Fruit fly (Drosophila melanogaster) whole organism, embryonic: ENCODE data around the gene CG8369.

Source experiments
- Blimp-1 ChIP-seq: fragments of 200-800 bp; sonication (Bioruptor generic); optimal IDR thresholded peaks from 3 replicates; lab custom pipeline; 2018; ENCODE audit warnings: missing biosample characterization, missing genetic modification characterization, mild to moderate bottlenecking, moderate library complexity, missing genetic modification reagents
- C15 ChIP-seq: fragments of 200-800 bp; sonication (Bioruptor generic); IDR thresholded peaks from 3 replicates; pipeline ENCODE4 v1.3.6; 2022; ENCODE audit warnings: missing biosample characterization, missing genetic modification characterization
- CG10147 ChIP-seq: fragments of 200-800 bp; sonication (Bioruptor generic); optimal IDR thresholded peaks from 2 replicates; lab custom pipeline; 2019; ENCODE audit warnings: missing biosample characterization, mild to moderate bottlenecking, missing genetic modification characterization, moderate library complexity
- CG10565 ChIP-seq: fragments of 200-800 bp; sonication (Bioruptor generic); optimal IDR thresholded peaks from 3 replicates; lab custom pipeline; 2016; ENCODE audit warnings: missing biosample characterization, mild to moderate bottlenecking, missing genetic modification characterization
- CG11085 ChIP-seq: fragments of 200-800 bp; sonication (Bioruptor generic); IDR thresholded peaks from 2 replicates; pipeline ENCODE4 v1.3.6; 2022; ENCODE audit warnings: missing biosample characterization, missing genetic modification characterization
- CG11695 ChIP-seq: fragments of 200-800 bp; sonication (Bioruptor generic); IDR thresholded peaks from 3 replicates; pipeline ENCODE4 v1.3.6; 2022; ENCODE audit warnings: missing biosample characterization, missing genetic modification characterization
- CG12155 ChIP-seq: fragments of 200-800 bp; sonication (Bioruptor generic); optimal IDR thresholded peaks from 3 replicates; lab custom pipeline; 2016; ENCODE audit warnings: missing biosample characterization, missing genetic modification characterization
- CG12219 ChIP-seq: fragments of 200-800 bp; sonication (Bioruptor generic); optimal IDR thresholded peaks from 3 replicates; lab custom pipeline; 2018; ENCODE audit warnings: missing biosample characterization, mild to moderate bottlenecking, missing genetic modification characterization
- CG12391 ChIP-seq: fragments of 200-800 bp; sonication (Bioruptor generic); optimal IDR thresholded peaks from 3 replicates; lab custom pipeline; 2018; ENCODE audit warnings: missing biosample characterization, mild to moderate bottlenecking, missing genetic modification characterization, moderate library complexity
- CG12769 ChIP-seq: fragments of 200-800 bp; sonication (Bioruptor generic); optimal IDR thresholded peaks from 2 replicates; lab custom pipeline; 2019; ENCODE audit warnings: missing biosample characterization, mild to moderate bottlenecking, missing genetic modification characterization, moderate library complexity
- CG16815 ChIP-seq: fragments of 200-800 bp; sonication (Bioruptor generic); optimal IDR thresholded peaks from 3 replicates; lab custom pipeline; 2017; ENCODE audit warnings: missing biosample characterization, mild to moderate bottlenecking, missing genetic modification characterization
- CG16863 ChIP-seq: fragments of 200-800 bp; sonication (Bioruptor generic); optimal IDR thresholded peaks from 3 replicates; lab custom pipeline; 2016; ENCODE audit warnings: missing biosample characterization, missing genetic modification characterization
- CG17612 ChIP-seq: fragments of 200-800 bp; sonication (Bioruptor generic); IDR thresholded peaks from 2 replicates; pipeline ENCODE4 v1.3.6; 2022; ENCODE audit warnings: missing biosample characterization, missing genetic modification characterization
- CG2120 ChIP-seq: fragments of 200-800 bp; sonication (Bioruptor generic); optimal IDR thresholded peaks from 3 replicates; lab custom pipeline; 2016; ENCODE audit warnings: missing biosample characterization, missing genetic modification characterization
- CG2129 ChIP-seq: fragments of 200-800 bp; sonication (Bioruptor generic); IDR thresholded peaks from 2 replicates; pipeline ENCODE4 v1.3.6; 2022; ENCODE audit warnings: missing biosample characterization, missing genetic modification characterization; ENCODE audit not compliant: partially characterized antibody
- CG31365 ChIP-seq: fragments of 200-800 bp; sonication (Bioruptor generic); optimal IDR thresholded peaks from 2 replicates; lab custom pipeline; 2018; ENCODE audit warnings: missing biosample characterization, mild to moderate bottlenecking, missing genetic modification characterization
- CG3163 ChIP-seq: fragments of 200-800 bp; sonication (Bioruptor generic); optimal IDR thresholded peaks from 3 replicates; lab custom pipeline; 2016; ENCODE audit warnings: missing biosample characterization, missing genetic modification characterization
- CG7357 ChIP-seq: fragments of 200-800 bp; sonication (Bioruptor generic); IDR thresholded peaks from 3 replicates; pipeline ENCODE4 v1.3.6; 2022; ENCODE audit warnings: missing biosample characterization, missing genetic modification characterization
- CkIIα-i1 ChIP-seq: fragments of 200-800 bp; sonication (Bioruptor generic); IDR thresholded peaks from 2 replicates; pipeline ENCODE4 v1.3.6; 2022; ENCODE audit warnings: missing biosample characterization, missing genetic modification characterization
- Dek ChIP-seq: fragments of 200-800 bp; sonication (Bioruptor generic); optimal IDR thresholded peaks from 3 replicates; lab custom pipeline; 2019; ENCODE audit warnings: missing biosample characterization, mild to moderate bottlenecking, missing genetic modification characterization, moderate library complexity
- Dfd ChIP-seq, 2 experiments: fragments of >200 bp; optimal IDR thresholded peaks; 2 replicates each; lab custom pipeline; 2017; ENCODE audit warnings: missing biosample characterization in 2 of 2, missing genetic modification characterization in 2 of 2
- Dip3 ChIP-seq: fragments of 200-800 bp; sonication (Bioruptor generic); optimal IDR thresholded peaks from 3 replicates; lab custom pipeline; 2016; ENCODE audit warnings: missing biosample characterization, missing genetic modification characterization
- Drgx ChIP-seq: fragments of 200-800 bp; sonication (Bioruptor generic); IDR thresholded peaks from 2 replicates; pipeline ENCODE4 v1.3.6; 2022; ENCODE audit warnings: missing biosample characterization, missing genetic modification characterization
- E2f2 ChIP-seq: fragments of 200-800 bp; sonication (Bioruptor generic); IDR thresholded peaks from 2 replicates; pipeline ENCODE4 v1.3.6; 2022; ENCODE audit warnings: missing biosample characterization, missing genetic modification characterization
- MESR4 ChIP-seq: fragments of 200-800 bp; sonication (Bioruptor generic); optimal IDR thresholded peaks from 2 replicates; lab custom pipeline; 2018; ENCODE audit warnings: missing biosample characterization, mild to moderate bottlenecking, missing genetic modification characterization, moderate library complexity
- Max ChIP-seq: fragments of 200-800 bp; sonication (Bioruptor generic); optimal IDR thresholded peaks from 2 replicates; lab custom pipeline; 2016; ENCODE audit warnings: missing biosample characterization, mild to moderate bottlenecking, missing genetic modification characterization
- Med ChIP-seq: fragments of 200-800 bp; sonication (Bioruptor generic); peaks from one replicate; lab custom pipeline; 2016; ENCODE audit warnings: missing biosample characterization, missing genetic modification characterization, mild to moderate bottlenecking, inconsistent platforms, moderate library complexity
- NC2α ChIP-seq: fragments of 200-800 bp; sonication (Bioruptor generic); optimal IDR thresholded peaks from 2 replicates; lab custom pipeline; 2016; ENCODE audit warnings: missing biosample characterization, missing genetic modification characterization
- Nf-YB ChIP-seq: fragments of 200-800 bp; sonication (Bioruptor generic); optimal IDR thresholded peaks from 3 replicates; lab custom pipeline; 2019; ENCODE audit warnings: missing biosample characterization, mild to moderate bottlenecking, missing genetic modification characterization, moderate library complexity
- Nf-YC ChIP-seq: fragments of 200-800 bp; optimal IDR thresholded peaks from 3 replicates; lab custom pipeline; 2019; ENCODE audit warnings: missing biosample characterization, mild to moderate bottlenecking, missing genetic modification characterization, moderate library complexity
- Poxn ChIP-seq: fragments of 200-800 bp; sonication (Bioruptor generic); IDR thresholded peaks from 2 replicates; pipeline ENCODE4 v1.3.6; 2022; ENCODE audit warnings: missing biosample characterization, missing genetic modification characterization
- Six4 ChIP-seq: fragments of 200-800 bp; sonication (Bioruptor generic); optimal IDR thresholded peaks from 2 replicates; lab custom pipeline; 2016; ENCODE audit warnings: missing biosample characterization, missing genetic modification characterization
- Trl ChIP-seq, 3 experiments: fragments of >200 bp in 2 of 3; fragments of 200-800 bp in 1 of 3; sonication (Bioruptor generic) in 1 of 3; optimal IDR thresholded peaks; 2 replicates in 1 of 3; 3 replicates in 2 of 3; lab custom pipeline; 2016 to 2017; ENCODE audit warnings: missing biosample characterization in 1 of 3, missing genetic modification characterization in 1 of 3
- bbx ChIP-seq: fragments of 200-800 bp; sonication (Bioruptor generic); IDR thresholded peaks from 2 replicates; pipeline ENCODE4 v1.3.6; 2022; ENCODE audit warnings: missing biosample characterization, missing genetic modification characterization; ENCODE audit not compliant: partially characterized antibody
- caup ChIP-seq: fragments of 200-800 bp; sonication (Bioruptor generic); optimal IDR thresholded peaks from 3 replicates; lab custom pipeline; 2017; ENCODE audit warnings: missing biosample characterization, mild to moderate bottlenecking, missing genetic modification characterization, moderate library complexity; ENCODE audit not compliant: severe bottlenecking
- grn ChIP-seq: fragments of 200-800 bp; sonication (Bioruptor generic); optimal IDR thresholded peaks from 3 replicates; lab custom pipeline; 2017; ENCODE audit warnings: missing biosample characterization, missing genetic modification characterization
- h ChIP-seq: fragments of >200 bp; optimal IDR thresholded peaks from 2 replicates; lab custom pipeline; 2017
- hbn ChIP-seq: fragments of 200-800 bp; sonication (Bioruptor generic); IDR thresholded peaks from 2 replicates; pipeline ENCODE4 v1.3.6; 2022; ENCODE audit warnings: missing biosample characterization, missing genetic modification characterization; ENCODE audit not compliant: partially characterized antibody
- jigr1 ChIP-seq: fragments of 200-800 bp; sonication (Bioruptor generic); IDR thresholded peaks from 3 replicates; pipeline ENCODE4 v1.3.6; 2022; ENCODE audit warnings: missing biosample characterization, missing genetic modification characterization
- kay ChIP-seq: fragments of 200-800 bp; sonication (Bioruptor generic); optimal IDR thresholded peaks from 2 replicates; lab custom pipeline; 2016; ENCODE audit warnings: missing biosample characterization, missing genetic modification characterization
- kni ChIP-seq: fragments of 200-800 bp; sonication (Bioruptor generic); optimal IDR thresholded peaks from 3 replicates; lab custom pipeline; 2017; ENCODE audit warnings: mild to moderate bottlenecking, missing biosample characterization, missing genetic modification reagents, missing genetic modification characterization
- lmd ChIP-seq: fragments of 200-800 bp; sonication (Bioruptor generic); IDR thresholded peaks from 2 replicates; pipeline ENCODE4 v1.3.6; 2022; ENCODE audit warnings: missing biosample characterization, missing genetic modification characterization
- lola ChIP-seq, 3 experiments: fragments of >200 bp in 2 of 3; fragments of 200-800 bp in 1 of 3; sonication (Bioruptor generic) in 1 of 3; optimal IDR thresholded peaks; 2 replicates each; lab custom pipeline; 2017 to 2019; ENCODE audit warnings: missing biosample characterization in 3 of 3, missing genetic modification characterization in 3 of 3, mild to moderate bottlenecking in 1 of 3, moderate library complexity in 1 of 3
- mld ChIP-seq: fragments of 200-800 bp; sonication (Bioruptor generic); IDR thresholded peaks from 3 replicates; pipeline ENCODE4 v1.3.6; 2022; ENCODE audit warnings: missing biosample characterization, missing genetic modification characterization; ENCODE audit not compliant: partially characterized antibody
- nau ChIP-seq: fragments of 200-800 bp; sonication (Bioruptor generic); optimal IDR thresholded peaks from 3 replicates; lab custom pipeline; 2017; ENCODE audit warnings: missing biosample characterization, mild to moderate bottlenecking, missing genetic modification characterization, missing genetic modification reagents
- nerfin-1 ChIP-seq: fragments of 200-800 bp; sonication (Bioruptor generic); optimal IDR thresholded peaks from 3 replicates; lab custom pipeline; 2019; ENCODE audit warnings: missing biosample characterization, mild to moderate bottlenecking, missing genetic modification characterization, moderate library complexity
- pnt ChIP-seq: fragments of 200-800 bp; sonication (Bioruptor generic); optimal IDR thresholded peaks from 3 replicates; lab custom pipeline; 2016; ENCODE audit warnings: missing biosample characterization, missing genetic modification characterization
- pum ChIP-seq: fragments of 200-800 bp; sonication (Bioruptor generic); optimal IDR thresholded peaks from 2 replicates; lab custom pipeline; 2016; ENCODE audit warnings: missing biosample characterization, missing genetic modification characterization
- usp ChIP-seq: fragments of >200 bp; optimal IDR thresholded peaks from 2 replicates; lab custom pipeline; 2017; ENCODE audit warnings: missing biosample characterization, missing genetic modification characterization
- wek ChIP-seq: fragments of 200-800 bp; sonication (Bioruptor generic); optimal IDR thresholded peaks from 3 replicates; lab custom pipeline; 2018; ENCODE audit warnings: missing biosample characterization, mild to moderate bottlenecking, missing genetic modification characterization, moderate library complexity

CG8369 gene

dm6 chr3R:8846154-8846648 is 24.4 kb downstream of the CG8369 start (continued):
- TF ChIP-seq jigr1 (GFP tag; lab: Robert Waterston, UW), result no peak
- TF ChIP-seq CG2129 (GFP tag; lab: Robert Waterston, UW), result no peak
- TF ChIP-seq lola (GFP tag; optimal IDR thresholded peaks at IDR 0.05; lab: Kevin White, UChicago), result no peak
- TF ChIP-seq Poxn (GFP tag; lab: Robert Waterston, UW), result no peak
- TF ChIP-seq CG16863 (GFP tag; lab: Kevin White, UChicago), result peak; percentile 50
- peak; percentile 76 for TF ChIP-seq bbx (GFP tag; lab: Robert Waterston, UW)
- TF ChIP-seq mld (GFP tag; lab: Robert Waterston, UW), result peak; percentile 22; the same call in 1 of the 3 replicates
- peak; percentile 65 for TF ChIP-seq Nf-YB (GFP tag; lab: Kevin White, UChicago)
- peak; percentile 28 for TF ChIP-seq CG12391
- TF ChIP-seq Med (GFP tag; lab: Kevin White, UChicago), result peak; percentile 94
- TF ChIP-seq Dfd (GFP tag; optimal IDR thresholded peaks at IDR 0.05; lab: Kevin White, UChicago), result no peak
- TF ChIP-seq nerfin-1, result peak; percentile 81
- peak; percentile 55 for TF ChIP-seq Blimp-1
- TF ChIP-seq usp (GFP tag; lab: Kevin White, UChicago), result no peak
- no peak for TF ChIP-seq CG11085
- TF ChIP-seq pum (GFP tag; lab: Kevin White, UChicago), result no peak
- no peak for TF ChIP-seq CG16815 (GFP tag; lab: Kevin White, UChicago)
- peak; percentile 94 for TF ChIP-seq kni (GFP tag; lab: Kevin White, UChicago)
- TF ChIP-seq CG12155, result peak; percentile 65
- TF ChIP-seq CG7357 (GFP tag; lab: Robert Waterston, UW), result no peak; the same call in 2 of the 3 replicates
- TF ChIP-seq CG17612 (GFP tag; lab: Robert Waterston, UW), result no peak
- peak in 1 of 2 experiments; percentile 28 for TF ChIP-seq Trl (optimal IDR thresholded peaks at IDR 0.05; lab: Kevin White, UChicago)
- peak; percentile 39 for TF ChIP-seq Trl (GFP tag; optimal IDR thresholded peaks at IDR 0.05; lab: Kevin White, UChicago)
- TF ChIP-seq CG31365 (tag; lab: Kevin White, UChicago), result peak; percentile 70
- TF ChIP-seq C15 (GFP tag; lab: Robert Waterston, UW), result no peak
- TF ChIP-seq CG10147 (GFP tag; lab: Kevin White, UChicago), result peak; percentile 73
- TF ChIP-seq wek, result peak; percentile 83
- TF ChIP-seq Drgx (GFP tag; lab: Robert Waterston, UW), result 0 out of 2 replicates have a peak, but pooled peaks have one; percentile 39
- TF ChIP-seq CG10565, result no peak
- TF ChIP-seq CG12769 (tag; lab: Kevin White, UChicago), result peak; percentile 82
- peak; percentile 67; the same call in 2 of the 3 replicates for TF ChIP-seq CG11695 (GFP tag; lab: Robert Waterston, UW)
- peak; percentile 75 for TF ChIP-seq caup (GFP tag; lab: Kevin White, UChicago)
- TF ChIP-seq Nf-YC (tag; lab: Kevin White, UChicago), result peak; percentile 53
- TF ChIP-seq Dip3 (GFP tag; lab: Kevin White, UChicago), result no peak
- peak; percentile 76 for TF ChIP-seq grn (GFP tag; lab: Kevin White, UChicago)
- TF ChIP-seq CkIIα-i1 (GFP tag; lab: Robert Waterston, UW), result no peak; the same call in 1 of the 2 replicates
- peak; percentile 52 for TF ChIP-seq CG3163 (GFP tag; lab: Kevin White, UChicago)
- TF ChIP-seq Dek, result peak; percentile 19
- no peak for TF ChIP-seq hbn (GFP tag; lab: Robert Waterston, UW)
- peak; percentile 12 for TF ChIP-seq kay (GFP tag; lab: Kevin White, UChicago)
- TF ChIP-seq h (lab: Kevin White, UChicago), result no peak
- peak; percentile 8 for TF ChIP-seq Max (GFP tag; lab: Kevin White, UChicago)
- TF ChIP-seq CG12219 (GFP tag; lab: Kevin White, UChicago), result peak; percentile 63
- peak; percentile 52 for TF ChIP-seq CG2120 (GFP tag; lab: Kevin White, UChicago)
- TF ChIP-seq MESR4 (GFP tag; lab: Kevin White, UChicago), result peak; percentile 31
- TF ChIP-seq NC2α (GFP tag; lab: Kevin White, UChicago), result peak; percentile 51
- TF ChIP-seq pnt (GFP tag; lab: Kevin White, UChicago), result peak; percentile 26
- peak; percentile 58 for TF ChIP-seq nau (GFP tag; lab: Kevin White, UChicago)
- no peak for TF ChIP-seq lmd (GFP tag; lab: Robert Waterston, UW)
- TF ChIP-seq Six4 (GFP tag; lab: Kevin White, UChicago), result no peak
- TF ChIP-seq E2f2 (GFP tag; lab: Robert Waterston, UW), result no peak; the same call in 1 of the 2 replicates
